Worm (Caenorhabditis elegans): Measurements from ENCODE around the gene B0034.1.

DNA sequence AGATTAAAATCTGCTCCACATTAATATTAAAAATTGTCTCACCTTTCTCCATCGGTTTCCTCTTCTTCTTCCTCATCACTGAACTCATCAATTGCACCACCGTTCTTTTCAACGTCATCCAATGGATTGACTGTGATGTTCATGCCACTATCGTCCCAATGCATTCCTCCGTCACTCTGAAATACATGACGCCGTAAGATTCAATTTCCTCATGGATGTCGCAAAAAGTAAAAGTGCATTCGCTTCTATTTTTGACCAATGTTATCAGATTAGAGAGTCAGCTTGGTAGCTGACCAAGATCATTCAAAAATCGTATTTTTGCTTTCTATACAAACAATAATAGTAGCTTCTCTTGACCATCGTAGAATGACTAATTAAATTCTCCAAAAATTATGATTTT, 21.7 kb upstream of the B0034.1 start:
- no peak for TF ChIP-seq ceh-14 (tag; optimal IDR thresholded peaks at IDR 0.05)
- TF ChIP-seq ref-2 (tag; optimal IDR thresholded peaks at IDR 0.05) = no peak
- no peak for TF ChIP-seq fax-1 (tag; optimal IDR thresholded peaks at IDR 0.05)
- no peak for TF ChIP-seq ets-4 (tag; optimal IDR thresholded peaks at IDR 0.05)
- TF ChIP-seq F13H6.1 (tag; optimal IDR thresholded peaks at IDR 0.05) = no peak
- no peak for TF ChIP-seq ztf-16 (tag; optimal IDR thresholded peaks at IDR 0.05)
- TF ChIP-seq unc-3 (GFP tag; conservative IDR thresholded peaks at IDR 0.05) = no peak
- TF ChIP-seq unc-3 (tag; optimal IDR thresholded peaks at IDR 0.05) = no peak
- TF ChIP-seq ceh-31 (tag; optimal IDR thresholded peaks at IDR 0.05) = no peak
- TF ChIP-seq nhr-11 (tag; optimal IDR thresholded peaks at IDR 0.05) = no peak
- no peak for TF ChIP-seq ceh-24 (tag; optimal IDR thresholded peaks at IDR 0.05)
- TF ChIP-seq dve-1 (tag; optimal IDR thresholded peaks at IDR 0.05) = no peak
- no peak for TF ChIP-seq fkh-10 (GFP tag; optimal IDR thresholded peaks at IDR 0.05)
- TF ChIP-seq pha-2 (tag; optimal IDR thresholded peaks at IDR 0.05) = no peak
- TF ChIP-seq ceh-30 (tag; optimal IDR thresholded peaks at IDR 0.05) = no peak

Measured in whole organism, late embryonic.